Worm (Caenorhabditis elegans): ENCODE data around the gene T25E12.16.

- TF ChIP-seq elt-1 (tag; optimal IDR thresholded peaks at IDR 0.05) (no peak), lin-11 (tag; optimal IDR thresholded peaks at IDR 0.05) (no peak), elt-3 (tag; optimal IDR thresholded peaks at IDR 0.05) (no peak), aly-2 (tag; optimal IDR thresholded peaks at IDR 0.05) (no peak), nhr-11 (tag; optimal IDR thresholded peaks at IDR 0.05) (no peak), unc-62 (GFP tag; optimal IDR thresholded peaks at IDR 0.05) (no peak), ama-1 (optimal IDR thresholded peaks at IDR 0.05) (no peak), nhr-25 (tag; optimal IDR thresholded peaks at IDR 0.05) (no peak), zag-1 (tag; optimal IDR thresholded peaks at IDR 0.05) (no peak), mab-5 (tag; optimal IDR thresholded peaks at IDR 0.05) (no peak), lin-13 (GFP tag; optimal IDR thresholded peaks at IDR 0.05) (no peak), unc-39 (tag; optimal IDR thresholded peaks at IDR 0.05) (no peak), blmp-1 (tag; optimal IDR thresholded peaks at IDR 0.05; ENCODE audit: insufficient read depth) (no peak)
These were observed 38.1 kb downstream of the T25E12.16 start for ce11 chrV:16695499-16695898.

Measured in whole organism, L2 larva.